Worm (Caenorhabditis elegans): ENCODE results near the gene srd-36.

Gene srd-36

DNA sequence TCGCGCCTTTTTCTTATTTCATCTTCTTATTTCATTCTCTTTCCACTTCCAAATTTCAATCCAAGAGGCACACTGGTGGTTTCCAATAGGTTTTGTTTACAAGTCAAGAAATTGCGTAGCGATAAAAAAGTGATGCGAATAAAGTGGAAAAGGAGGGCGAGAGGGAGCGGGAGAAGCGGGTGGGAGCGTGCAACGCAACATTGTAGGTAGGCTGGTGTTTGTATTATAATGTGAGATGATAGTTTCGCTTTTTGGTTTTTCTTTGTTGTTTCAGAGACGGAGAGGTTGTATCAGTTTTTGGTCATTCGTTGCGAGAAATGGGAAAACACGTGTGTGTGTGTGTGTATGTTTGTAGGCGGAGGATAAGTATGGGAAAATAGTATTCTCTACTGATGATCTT lies 44.4 kb downstream of the srd-36 start:
- TF ChIP-seq W03F9.2 (tag; optimal IDR thresholded peaks at IDR 0.05) (no peak), him-1 (tag; optimal IDR thresholded peaks at IDR 0.05) (no peak), dao-5 (tag; optimal IDR thresholded peaks at IDR 0.05) (no peak)

ce11 chrX:13249102-13249501 lies 45.5 kb downstream of the srd-36 start:
- TF ChIP-seq him-1 (tag; optimal IDR thresholded peaks at IDR 0.05) (no peak), dao-5 (tag; optimal IDR thresholded peaks at IDR 0.05) (no peak), W03F9.2 (tag; optimal IDR thresholded peaks at IDR 0.05) (no peak)

DNA sequence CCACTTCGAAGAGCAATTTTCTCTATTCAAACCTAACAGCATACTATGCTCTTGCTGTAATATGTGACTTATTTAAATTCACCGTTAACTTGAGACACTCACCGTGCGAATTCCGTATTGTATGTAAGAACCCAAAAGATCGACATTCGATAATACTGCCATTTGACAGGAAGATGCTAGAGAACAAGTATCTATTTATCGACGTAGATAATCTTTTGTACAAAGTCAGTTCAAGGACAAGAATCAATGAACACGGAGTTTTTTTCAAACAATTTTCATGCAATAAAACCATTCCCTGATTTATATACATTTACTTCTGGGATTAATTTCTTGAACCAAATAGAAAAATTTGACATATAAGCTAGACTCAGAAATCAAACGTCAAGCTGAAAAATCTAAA lies 46.3 kb downstream of the srd-36 start, which contains the start of gene K08H2.7:
Gene K08H2.7 (minus strand): TSS at position 173 of the 400 bp plus-strand sequence.
- TF ChIP-seq dao-5 (tag; optimal IDR thresholded peaks at IDR 0.05) (no peak), him-1 (tag; optimal IDR thresholded peaks at IDR 0.05) (no peak), W03F9.2 (tag; optimal IDR thresholded peaks at IDR 0.05) (no peak)

- TF ChIP-seq him-1 (tag; optimal IDR thresholded peaks at IDR 0.05) (no peak), dao-5 (tag; optimal IDR thresholded peaks at IDR 0.05) (no peak), W03F9.2 (tag; optimal IDR thresholded peaks at IDR 0.05) (no peak)
Measured at ce11 chrX:13247614-13248013, 47.0 kb downstream of the srd-36 start.

- TF ChIP-seq dao-5 (tag; optimal IDR thresholded peaks at IDR 0.05) (no peak), him-1 (tag; optimal IDR thresholded peaks at IDR 0.05) (no peak), W03F9.2 (tag; optimal IDR thresholded peaks at IDR 0.05) (no peak)
Measured at ce11 chrX:13246668-13247358, 47.8 kb downstream of the srd-36 start.

DNA sequence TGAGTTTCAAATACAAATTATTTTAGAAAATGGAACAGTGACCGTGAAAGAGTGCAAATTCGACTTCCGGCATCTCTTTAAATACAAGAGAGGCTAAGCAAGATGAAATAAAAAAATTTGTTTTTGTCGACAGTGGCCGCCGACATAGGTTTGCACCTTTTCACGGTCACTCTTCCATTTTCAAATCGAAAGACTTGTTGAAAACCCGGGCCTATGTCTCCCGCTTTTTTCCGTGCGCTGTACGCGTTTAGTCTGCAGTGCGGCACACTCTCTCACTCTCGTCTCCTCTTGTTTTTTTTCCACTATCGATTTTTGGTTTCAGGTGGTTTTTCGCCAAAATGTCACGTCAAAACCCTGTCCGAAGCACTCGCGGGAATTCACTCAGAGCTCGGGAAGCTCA lies 49.5 kb downstream of the srd-36 start, which contains the start of gene hpl-1:
Gene hpl-1 (plus strand): TSS at position 301 of the 400 bp plus-strand sequence.
- TF ChIP-seq him-1 (tag; optimal IDR thresholded peaks at IDR 0.05) (no peak), dao-5 (tag; optimal IDR thresholded peaks at IDR 0.05) (no peak), W03F9.2 (tag; optimal IDR thresholded peaks at IDR 0.05) (no peak)

Measured in whole organism, L4/young adult.